Comparison of ENCODE assay signal across 5 worm cellular contexts in the genomic region with DNA sequence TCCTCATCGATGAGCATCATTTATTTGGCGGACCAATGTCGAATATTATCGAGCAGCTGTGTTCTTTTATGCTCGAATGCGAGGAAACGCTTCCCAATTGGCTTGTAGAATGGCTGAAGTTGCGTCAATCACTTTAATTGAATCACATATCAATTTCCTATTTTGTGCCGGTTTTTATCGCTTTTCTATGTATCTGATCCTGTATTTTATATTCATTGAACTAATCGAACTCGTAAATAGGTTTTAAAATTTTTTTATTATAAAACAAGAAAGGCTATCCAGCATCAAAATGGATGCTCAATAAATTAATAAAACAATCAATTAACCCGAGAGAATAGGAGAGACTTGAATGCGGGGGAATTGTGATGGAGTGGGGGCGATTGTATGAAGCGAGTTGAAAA.
A peak's percentile ranks its signal among the peaks of the same experiment; 100 is the strongest.
TF ChIP-seq lines count a peak whose summit lies in the region.

No protein-coding gene starts in this region.

TF ChIP-seq in whole organism, L1 larva, 84 proteins besides CTCF, POLR2A, EP300 and RAD21 (continues in another document):
- TF ChIP-seq pax-3 (tag; optimal IDR thresholded peaks at IDR 0.05; lab: Kevin White, UChicago) (no peak), ceh-8 (GFP tag; optimal IDR thresholded peaks at IDR 0.05; lab: Kevin White, UChicago) (no peak), efl-1 (optimal IDR thresholded peaks at IDR 0.05; lab: Kevin White, UChicago) (peak in 1 of 2 experiments; percentile 24), efl-1 (GFP tag; optimal IDR thresholded peaks at IDR 0.05 in 1 of 2; lab: Kevin White, UChicago) (peak in 1 of 2 experiments; percentile 82), nhr-28 (tag; optimal IDR thresholded peaks at IDR 0.05; lab: Kevin White, UChicago) (no peak), irx-1 (tag; optimal IDR thresholded peaks at IDR 0.05; lab: Kevin White, UChicago) (no peak), nhr-85 (tag; lab: Kevin White, UChicago) (peak; percentile 30), egl-13 (tag; optimal IDR thresholded peaks at IDR 0.05; lab: Kevin White, UChicago) (no peak), fos-1 (tag; optimal IDR thresholded peaks at IDR 0.05; lab: Kevin White, UChicago) (no peak), nhr-90 (tag; optimal IDR thresholded peaks at IDR 0.05; lab: Kevin White, UChicago; ENCODE audit: poor library complexity) (peak; percentile 23), nhr-20 (tag; optimal IDR thresholded peaks at IDR 0.05; lab: Kevin White, UChicago) (no peak), rnt-1 (tag; optimal IDR thresholded peaks at IDR 0.05; lab: Kevin White, UChicago) (peak; percentile 28), elt-2 (tag; optimal IDR thresholded peaks at IDR 0.05; lab: Kevin White, UChicago) (no peak), mab-9 (GFP tag; IDR thresholded peaks at IDR 0.05; lab: Robert Waterston, UW) (no peak), nhr-71 (tag; optimal IDR thresholded peaks at IDR 0.05; lab: Kevin White, UChicago) (peak; percentile 26), aly-2 (tag; optimal IDR thresholded peaks at IDR 0.05; lab: Kevin White, UChicago) (peak; percentile 71), fkh-4 (tag; optimal IDR thresholded peaks at IDR 0.05; lab: Kevin White, UChicago; ENCODE audit: borderline replicate concordance) (no peak), unc-30 (tag; optimal IDR thresholded peaks at IDR 0.05; lab: Kevin White, UChicago) (no peak)

TF ChIP-seq in whole organism, L3 larva, 47 proteins besides CTCF, POLR2A, EP300 and RAD21:
- peak; percentile 11 for TF ChIP-seq ceh-28 (tag; optimal IDR thresholded peaks at IDR 0.05; lab: Kevin White, UChicago)
- TF ChIP-seq nhr-77 (tag; optimal IDR thresholded peaks at IDR 0.05; lab: Kevin White, UChicago): peak; percentile 44
- TF ChIP-seq nhr-43 (tag; optimal IDR thresholded peaks at IDR 0.05; lab: Kevin White, UChicago; ENCODE audit: poor library complexity, severe bottlenecking): peak; percentile 8
- peak; percentile 21 for TF ChIP-seq pha-4 (tag; optimal IDR thresholded peaks at IDR 0.05; lab: Kevin White, UChicago)
- TF ChIP-seq ama-1 (optimal IDR thresholded peaks at IDR 0.05; lab: Kevin White, UChicago): peak; percentile 96
- peak; percentile 40 for TF ChIP-seq elt-2 (tag; optimal IDR thresholded peaks at IDR 0.05; lab: Kevin White, UChicago)
- TF ChIP-seq fos-1 (tag; optimal IDR thresholded peaks at IDR 0.05; lab: Kevin White, UChicago): peak; percentile 24
- TF ChIP-seq lsy-12 (tag; optimal IDR thresholded peaks at IDR 0.05; lab: Kevin White, UChicago): peak; percentile 52
- TF ChIP-seq nhr-11 (tag; optimal IDR thresholded peaks at IDR 0.05; lab: Kevin White, UChicago): no peak
- TF ChIP-seq nhr-23 (tag; optimal IDR thresholded peaks at IDR 0.05; lab: Kevin White, UChicago): peak; percentile 11
- TF ChIP-seq unc-62 (GFP tag; optimal IDR thresholded peaks at IDR 0.05; lab: Kevin White, UChicago): no peak
- TF ChIP-seq nfya-1 (tag; optimal IDR thresholded peaks at IDR 0.05; lab: Kevin White, UChicago; ENCODE audit: insufficient read depth): peak; percentile 22
- TF ChIP-seq ZK546.5 (tag; optimal IDR thresholded peaks at IDR 0.05; lab: Kevin White, UChicago): no peak

TF ChIP-seq in whole organism, early embryonic, 17 proteins besides CTCF, POLR2A, EP300 and RAD21:
- TF ChIP-seq B0310.2 (tag; optimal IDR thresholded peaks at IDR 0.05; lab: Kevin White, UChicago): peak; percentile 23
- no peak for TF ChIP-seq ceh-36 (tag; optimal IDR thresholded peaks at IDR 0.05; lab: Kevin White, UChicago)
- no peak for TF ChIP-seq tbx-37 (GFP tag; conservative IDR thresholded peaks at IDR 0.05; lab: Robert Waterston, UW)
TF ChIP-seq in whole organism, early embryonic: peak in this region for 1.

TF ChIP-seq in whole organism, midembryonic, 9 proteins besides CTCF, POLR2A, EP300 and RAD21:
- no peak for TF ChIP-seq T22C8.4 (GFP tag; IDR thresholded peaks at IDR 0.05; lab: Robert Waterston, UW)
- no peak for TF ChIP-seq tab-1 (GFP tag; IDR thresholded peaks at IDR 0.05; lab: Robert Waterston, UW)
- no peak for TF ChIP-seq klf-2 (GFP tag; conservative IDR thresholded peaks at IDR 0.05; lab: Robert Waterston, UW)
- TF ChIP-seq flt-1 (GFP tag; IDR thresholded peaks at IDR 0.05; lab: Robert Waterston, UW): 0 out of 2 replicates have a peak, but pooled peaks have one; percentile 27
- no peak for TF ChIP-seq ref-1 (GFP tag; conservative IDR thresholded peaks at IDR 0.05; lab: Robert Waterston, UW)
- no peak for TF ChIP-seq cog-1 (tag; optimal IDR thresholded peaks at IDR 0.05; lab: Kevin White, UChicago)
- no peak for TF ChIP-seq ztf-29 (GFP tag; IDR thresholded peaks at IDR 0.05; lab: Robert Waterston, UW)
- TF ChIP-seq med-1 (GFP tag; optimal IDR thresholded peaks at IDR 0.05; lab: Kevin White, UChicago; ENCODE audit: insufficient read depth): peak; percentile 4

TF ChIP-seq in whole organism, young adult, 124 proteins besides CTCF, POLR2A, EP300 and RAD21:
- TF ChIP-seq nfyb-1 (GFP tag; IDR thresholded peaks at IDR 0.05; lab: Robert Waterston, UW): peak; percentile 79; the same call in 1 of the 2 replicates
- TF ChIP-seq Y79H2A.3 (GFP tag; conservative IDR thresholded peaks at IDR 0.05; lab: Robert Waterston, UW): peak; percentile 73; the same call in 1 of the 2 replicates
- peak; percentile 42 for TF ChIP-seq die-1 (tag; optimal IDR thresholded peaks at IDR 0.05; lab: Kevin White, UChicago)
- 0 out of 2 replicates have a peak, but pooled peaks have one; percentile 7 for TF ChIP-seq madf-8 (GFP tag; conservative IDR thresholded peaks at IDR 0.05; lab: Robert Waterston, UW)
- no peak for TF ChIP-seq nfya-1 (tag; optimal IDR thresholded peaks at IDR 0.05; lab: Kevin White, UChicago; ENCODE audit: borderline replicate concordance, insufficient read depth)
- TF ChIP-seq tlf-1 (GFP tag; optimal IDR thresholded peaks at IDR 0.05; lab: Kevin White, UChicago): no peak
- no peak for TF ChIP-seq bed-2 (GFP tag; IDR thresholded peaks at IDR 0.05; lab: Robert Waterston, UW)
- TF ChIP-seq Y95B8A.8 (GFP tag; IDR thresholded peaks at IDR 0.05; lab: Robert Waterston, UW): peak; percentile 38; the same call in 1 of the 2 replicates
- TF ChIP-seq him-1 (tag; optimal IDR thresholded peaks at IDR 0.05; lab: Kevin White, UChicago): peak; percentile 71
- TF ChIP-seq lin-26 (GFP tag; IDR thresholded peaks at IDR 0.05; lab: Robert Waterston, UW): peak; percentile 58; the same call in 1 of the 2 replicates
- TF ChIP-seq dox-1 (GFP tag; IDR thresholded peaks at IDR 0.05; lab: Robert Waterston, UW): no peak; the same call in 1 of the 2 replicates
- TF ChIP-seq lin-40 (tag; optimal IDR thresholded peaks at IDR 0.05; lab: Kevin White, UChicago): no peak
- TF ChIP-seq hrde-1 (tag; optimal IDR thresholded peaks at IDR 0.05; lab: Kevin White, UChicago; ENCODE audit: borderline replicate concordance): peak; percentile 74
- 0 out of 2 replicates have a peak, but pooled peaks have one; percentile 42 for TF ChIP-seq Y53G8AR.9 (GFP tag; conservative IDR thresholded peaks at IDR 0.05; lab: Robert Waterston, UW)
- TF ChIP-seq dpl-1 (GFP tag; optimal IDR thresholded peaks at IDR 0.05; lab: Kevin White, UChicago): no peak
- peak; percentile 49; the same call in 1 of the 2 replicates for TF ChIP-seq madf-6 (GFP tag; IDR thresholded peaks at IDR 0.05; lab: Robert Waterston, UW)
- no peak for TF ChIP-seq snpc-4 (GFP tag; optimal IDR thresholded peaks at IDR 0.05; lab: Kevin White, UChicago)
- peak in 1 of 4 experiments; percentile 2 for TF ChIP-seq snpc-4 (tag; optimal IDR thresholded peaks at IDR 0.05; lab: Kevin White, UChicago)
- TF ChIP-seq attf-5 (GFP tag; optimal IDR thresholded peaks at IDR 0.05; lab: Kevin White, UChicago): peak; percentile 10
- TF ChIP-seq mel-28 (tag; optimal IDR thresholded peaks at IDR 0.05; lab: Kevin White, UChicago; ENCODE audit: borderline replicate concordance): peak; percentile 37
- peak; percentile 32 for TF ChIP-seq mxl-1 (tag; optimal IDR thresholded peaks at IDR 0.05; lab: Kevin White, UChicago)
- no peak for TF ChIP-seq cebp-1 (GFP tag; IDR thresholded peaks at IDR 0.05; lab: Robert Waterston, UW)
- TF ChIP-seq cebp-1 (tag; optimal IDR thresholded peaks at IDR 0.05; lab: Kevin White, UChicago): peak; percentile 9
- peak in 1 of 2 experiments; percentile 10 for TF ChIP-seq rec-8 (tag; optimal IDR thresholded peaks at IDR 0.05; lab: Kevin White, UChicago)
- TF ChIP-seq pbrm-1 (GFP tag; IDR thresholded peaks at IDR 0.05; lab: Robert Waterston, UW): peak; percentile 57; the same call in 1 of the 2 replicates
- peak; percentile 49 for TF ChIP-seq athp-1 (tag; optimal IDR thresholded peaks at IDR 0.05; lab: Kevin White, UChicago)
- TF ChIP-seq repo-1 (tag; optimal IDR thresholded peaks at IDR 0.05; lab: Kevin White, UChicago): peak; percentile 28
- TF ChIP-seq C06A6.2 (GFP tag; conservative IDR thresholded peaks at IDR 0.05; lab: Robert Waterston, UW): no peak
- peak; percentile 74 for TF ChIP-seq ama-1 (optimal IDR thresholded peaks at IDR 0.05; lab: Kevin White, UChicago)
- peak in 1 of 2 experiments; percentile 65 for TF ChIP-seq ama-1 (GFP tag; optimal IDR thresholded peaks at IDR 0.05; lab: Kevin White, UChicago)
- TF ChIP-seq snpc-3.4 (tag; optimal IDR thresholded peaks at IDR 0.05; lab: Kevin White, UChicago): peak; percentile 51
- TF ChIP-seq ceh-100 (GFP tag; IDR thresholded peaks at IDR 0.05; lab: Robert Waterston, UW): no peak
- peak; percentile 8 for TF ChIP-seq tbp1 (GFP tag; optimal IDR thresholded peaks at IDR 0.05; lab: Kevin White, UChicago)
- peak; percentile 54; the same call in 1 of the 2 replicates for TF ChIP-seq D2030.7 (GFP tag; IDR thresholded peaks at IDR 0.05; lab: Robert Waterston, UW)
- TF ChIP-seq nhr-27 (tag; optimal IDR thresholded peaks at IDR 0.05; lab: Kevin White, UChicago): no peak
- TF ChIP-seq tbx-9 (tag; optimal IDR thresholded peaks at IDR 0.05; lab: Kevin White, UChicago; ENCODE audit: borderline replicate concordance): no peak
- TF ChIP-seq F52B5.7 (tag; optimal IDR thresholded peaks at IDR 0.05; lab: Kevin White, UChicago): no peak
- peak; percentile 42; the same call in 1 of the 2 replicates for TF ChIP-seq B0336.3 (GFP tag; IDR thresholded peaks at IDR 0.05; lab: Robert Waterston, UW)
- TF ChIP-seq ztf-22 (GFP tag; optimal IDR thresholded peaks at IDR 0.05; lab: Kevin White, UChicago): no peak
